Worm (Caenorhabditis elegans) whole organism, dauer: ENCODE results near the gene fars-2.
"Not testable (repeated sequence)": the region's sequence is repeated elsewhere in the genome, so short reads cannot be mapped to it uniquely, and the experiment has no call there.

Source experiments
- unc-62 ChIP-seq: sonication (generic microtip); optimal IDR thresholded peaks from 2 replicates; lab custom pipeline; 2017; ENCODE audit warnings: missing biosample characterization, missing genetic modification reagents, missing genetic modification characterization

fars-2 gene

DNA sequence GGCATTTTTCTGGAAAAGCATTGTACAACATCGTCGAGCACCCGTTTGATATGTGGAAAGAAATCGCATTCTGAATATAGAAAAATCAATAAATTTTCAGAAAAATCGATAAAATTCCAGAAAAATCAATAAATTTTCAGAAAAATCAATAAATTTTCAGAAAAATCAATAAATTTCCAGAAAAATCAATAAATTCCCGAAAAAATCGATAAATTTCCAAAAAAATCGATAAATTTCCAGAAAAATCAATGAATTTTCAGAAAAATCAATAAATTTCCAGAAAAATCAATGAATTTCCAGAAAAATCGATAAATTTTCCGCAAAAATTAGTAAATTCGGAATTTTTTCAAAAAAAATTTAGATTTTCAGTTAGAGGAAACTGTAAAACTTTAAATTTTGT is at the start of gene fars-2:
TSS of gene fars-2 (minus strand) at position 70 of the 400 bp plus-strand sequence.
- no peak for TF ChIP-seq unc-62 (GFP tag; lab: Kevin White, UChicago)

DNA sequence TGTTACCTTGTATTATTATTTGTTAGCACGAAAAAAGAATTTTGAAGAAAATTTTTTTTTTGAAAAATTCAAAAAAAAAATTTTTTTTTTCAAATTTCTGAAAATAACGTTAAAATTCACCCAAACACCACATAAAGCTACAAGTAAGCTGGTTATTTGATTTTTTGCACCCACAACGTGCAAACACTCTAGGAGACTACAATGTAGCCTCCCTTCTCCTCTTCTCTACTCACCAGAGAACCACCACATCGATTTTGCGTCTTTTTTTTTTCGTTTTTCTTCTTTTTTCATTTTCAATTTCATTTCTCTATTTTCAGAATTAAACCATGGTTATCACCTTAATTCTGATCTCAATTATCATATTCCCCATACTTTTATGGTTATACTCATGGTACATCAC is 47.9 kb upstream of the fars-2 start, which contains the start of gene abhd-3.1:
TSS of gene abhd-3.1 (plus strand) at position 318 of the 400 bp plus-strand sequence.
- TF ChIP-seq unc-62 (GFP tag; lab: Kevin White, UChicago), result no peak

ce11 chrV:19954491-19954890 is 47.3 kb upstream of the fars-2 start:
- no peak for TF ChIP-seq unc-62 (GFP tag; lab: Kevin White, UChicago)

DNA sequence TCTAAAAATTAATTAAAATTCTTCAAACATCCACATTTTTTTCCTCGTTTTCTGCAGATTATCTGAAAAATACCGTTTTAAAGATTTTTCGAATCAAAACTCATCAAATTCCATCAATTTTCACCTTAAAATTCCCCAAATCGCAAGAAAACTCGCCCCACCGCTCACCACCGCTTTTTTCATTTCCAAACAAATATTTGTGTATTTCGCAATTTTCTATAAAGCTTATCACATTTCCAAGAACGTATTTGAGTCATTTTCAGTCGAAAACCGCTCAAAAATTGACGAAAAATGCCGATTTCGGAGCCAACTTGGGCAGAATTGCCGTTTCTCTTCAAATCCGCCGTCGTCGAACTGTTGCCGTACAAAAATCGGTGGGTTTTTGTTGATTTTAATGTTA is 42.5 kb upstream of the fars-2 start, which contains the start of gene Y60A3A.8:
TSS of gene Y60A3A.8 (plus strand) at position 258 of the 400 bp plus-strand sequence.
- not testable (repeated sequence) for TF ChIP-seq unc-62 (GFP tag; lab: Kevin White, UChicago)

- TF ChIP-seq unc-62 (GFP tag; lab: Kevin White, UChicago), result not testable (repeated sequence)
Measured at ce11 chrV:19948993-19949392, 41.8 kb upstream of the fars-2 start, which contains the start of gene tmed-4. Gene tmed-4 (minus strand): TSS chrV:19949093.

- no peak for TF ChIP-seq unc-62 (GFP tag; lab: Kevin White, UChicago)
Measured at ce11 chrV:19946529-19946928, 39.3 kb upstream of the fars-2 start, which contains the start of gene dhs-24. Gene dhs-24 (minus strand): TSS chrV:19946629.

DNA sequence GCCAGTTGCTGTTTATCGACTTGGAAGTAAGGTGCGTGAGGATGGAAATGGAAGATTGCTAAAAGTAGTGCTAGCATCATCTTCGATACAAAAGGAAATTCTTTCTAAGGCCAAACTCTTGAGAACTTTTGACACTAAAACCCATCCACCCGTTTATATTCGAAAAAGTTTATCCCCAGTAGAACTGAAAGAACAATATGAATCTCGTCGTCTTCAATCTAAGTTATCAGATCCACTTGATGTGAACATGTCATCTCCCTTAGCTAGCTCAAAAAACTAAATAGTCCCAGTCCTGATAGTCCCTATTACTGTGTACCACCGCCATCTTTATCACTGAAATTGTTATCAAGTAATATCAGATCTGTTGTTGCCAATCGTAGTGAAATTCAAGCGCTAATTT is 29.7 kb upstream of the fars-2 start:
- TF ChIP-seq unc-62 (GFP tag; lab: Kevin White, UChicago), result no peak

- TF ChIP-seq unc-62 (GFP tag; lab: Kevin White, UChicago), result no peak
Measured at ce11 chrV:19934223-19934622, 27.0 kb upstream of the fars-2 start, which contains the start of gene algn-7. Gene algn-7 (minus strand): TSS chrV:19934323.

DNA sequence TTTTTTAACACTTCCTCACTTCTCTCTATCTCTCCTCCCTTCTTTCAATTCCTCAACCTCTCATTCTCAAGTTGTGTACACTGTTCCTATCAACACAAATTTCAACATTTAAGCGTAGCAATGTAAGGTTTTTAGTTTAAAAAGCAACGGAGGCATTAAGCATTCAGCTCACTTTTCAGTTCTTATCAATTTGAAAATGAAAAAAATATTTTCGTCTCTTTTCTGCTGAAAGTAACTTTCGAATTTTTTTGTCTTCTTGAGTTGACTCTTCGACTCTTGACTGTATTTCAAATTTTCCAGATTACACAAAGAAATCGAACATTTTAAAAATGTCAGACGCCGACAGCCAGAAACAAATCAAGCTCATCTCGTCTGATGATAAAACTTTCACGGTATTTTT is 16.7 kb upstream of the fars-2 start, which contains the start of gene skr-4:
TSS of gene skr-4 (plus strand) at position 301 of the 400 bp plus-strand sequence.
- no peak for TF ChIP-seq unc-62 (GFP tag; lab: Kevin White, UChicago)

DNA sequence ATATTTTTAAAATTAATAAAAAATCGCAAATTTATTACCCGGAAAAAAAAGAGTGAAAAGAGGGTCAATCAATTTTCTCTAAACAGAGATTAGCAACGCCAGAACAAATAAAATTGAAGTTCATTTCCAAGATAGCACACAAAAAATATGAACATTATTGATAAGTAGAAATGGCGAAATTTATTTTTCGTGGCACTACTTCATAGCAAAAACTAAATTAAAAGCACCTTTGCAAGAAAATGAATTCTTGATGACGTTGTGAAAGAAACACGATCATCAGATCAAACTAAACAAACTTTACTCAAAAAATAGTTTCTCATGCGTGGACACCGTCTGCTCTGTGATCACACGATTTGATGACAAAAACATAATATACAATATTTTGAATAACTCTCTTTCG is 15.4 kb upstream of the fars-2 start, which contains the start of gene Y60A3A.16:
TSS of gene Y60A3A.16 (minus strand) at position 101 of the 400 bp plus-strand sequence.
- TF ChIP-seq unc-62 (GFP tag; lab: Kevin White, UChicago), result no peak

ce11 chrV:19915973-19916605 is 8.9 kb upstream of the fars-2 start, which contains the start of the genes chk-2 and Y60A3A.19:
Gene chk-2 (minus strand): TSS chrV:19916023.
Gene Y60A3A.19 (plus strand): TSS chrV:19916555.
- no peak for TF ChIP-seq unc-62 (GFP tag; lab: Kevin White, UChicago)

DNA sequence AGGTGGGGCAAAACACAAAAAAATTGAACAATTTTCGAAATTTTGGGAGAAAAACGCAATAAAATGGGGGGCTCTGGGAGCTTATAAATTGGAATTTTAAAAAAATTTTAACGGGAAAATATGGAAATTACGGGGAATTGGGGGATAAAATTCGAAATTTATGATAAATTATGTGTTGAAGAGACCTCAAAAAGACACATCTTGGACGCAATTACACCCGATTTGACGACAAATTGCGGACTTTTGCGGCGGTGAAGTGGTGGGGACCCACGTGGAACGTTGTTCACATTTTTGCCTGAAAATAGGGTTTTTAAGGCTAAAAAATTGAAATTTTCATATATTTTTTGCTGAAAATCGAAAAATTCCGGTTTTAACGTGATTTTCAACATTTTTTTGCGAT is 1.6 kb upstream of the fars-2 start:
- TF ChIP-seq unc-62 (GFP tag; lab: Kevin White, UChicago), result no peak

DNA sequence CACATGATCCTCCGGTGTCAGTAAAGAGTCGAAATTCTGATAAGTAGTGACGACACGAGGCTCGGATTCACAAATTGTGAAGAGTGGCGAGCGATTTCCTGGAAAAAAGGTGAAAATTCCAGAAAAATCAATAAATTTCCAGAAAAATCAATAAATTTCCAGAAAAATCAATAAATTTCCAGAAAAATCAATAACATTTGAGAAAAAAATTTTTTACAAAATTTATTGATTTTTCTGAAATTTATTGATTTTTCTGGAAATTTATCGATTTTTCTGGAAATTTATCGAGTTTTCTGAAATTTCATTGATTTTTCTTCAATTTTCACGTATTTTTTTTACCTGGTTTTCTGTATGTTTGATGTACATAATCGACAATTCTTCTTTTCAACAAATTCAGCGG is 1.2 kb downstream of the fars-2 start:
- TF ChIP-seq unc-62 (GFP tag; lab: Kevin White, UChicago), result no peak

DNA sequence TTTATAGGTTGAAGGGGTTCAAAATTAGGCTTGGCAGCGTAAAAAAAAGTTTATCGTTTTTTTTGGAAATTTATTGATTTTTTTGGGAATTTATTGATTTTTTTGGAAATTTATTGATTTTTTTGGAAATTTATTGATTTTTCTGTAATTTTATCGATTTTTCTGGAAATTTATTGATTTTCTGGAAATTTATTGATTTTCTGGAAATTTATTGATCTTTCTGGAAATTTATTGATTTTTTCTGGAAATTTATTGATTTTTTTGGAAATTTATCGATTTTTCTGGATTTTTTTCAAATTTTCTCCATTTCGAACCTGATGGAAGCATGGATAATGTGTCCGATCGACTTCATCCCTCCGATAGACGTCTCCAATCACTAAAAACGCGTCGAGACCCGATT is 2.4 kb downstream of the fars-2 start:
- TF ChIP-seq unc-62 (GFP tag; lab: Kevin White, UChicago), result no peak

DNA sequence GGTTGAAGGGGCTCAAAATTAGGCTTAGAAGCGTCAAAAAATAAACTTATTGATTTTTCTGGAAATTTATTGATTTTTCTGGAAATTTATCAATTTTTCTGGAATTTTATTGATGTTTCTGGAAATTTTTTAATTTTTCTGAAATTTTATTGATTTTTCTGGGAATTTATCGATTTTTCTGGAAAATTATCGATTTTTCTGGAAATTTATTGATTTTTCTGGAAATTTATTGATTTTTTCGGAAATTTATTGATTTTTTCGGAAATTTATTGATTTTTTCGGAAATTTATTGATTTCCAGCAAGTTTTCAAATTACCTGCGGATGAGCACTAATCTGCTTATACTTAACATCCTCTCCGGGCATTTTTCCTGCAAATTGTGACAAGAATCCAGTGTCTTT is 5.4 kb downstream of the fars-2 start:
- TF ChIP-seq unc-62 (GFP tag; lab: Kevin White, UChicago), result no peak

- TF ChIP-seq unc-62 (GFP tag; lab: Kevin White, UChicago), result no peak
Measured at ce11 chrV:19899167-19899566, 8.1 kb downstream of the fars-2 start, which contains the start of gene Y116F11B.14. Gene Y116F11B.14 (plus strand): TSS chrV:19899467.

DNA sequence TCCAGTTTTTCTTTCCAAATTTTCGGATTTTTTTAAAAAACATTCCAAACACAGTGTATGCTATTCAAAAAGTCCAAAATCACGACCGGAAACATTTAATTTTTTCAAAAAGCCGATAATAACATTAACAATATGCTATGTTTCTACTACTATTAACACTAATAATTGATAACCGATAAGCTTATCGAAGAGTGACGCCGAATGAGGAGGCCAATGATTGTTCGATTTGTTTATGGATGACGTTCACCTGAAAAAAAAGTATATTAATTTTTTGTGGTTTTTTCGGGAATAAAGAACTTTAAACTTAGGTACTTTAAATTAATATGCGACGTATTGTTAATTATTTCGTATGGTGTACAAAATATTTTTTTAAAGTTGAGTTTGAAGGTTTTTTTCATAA is 9.3 kb downstream of the fars-2 start:
- TF ChIP-seq unc-62 (GFP tag; lab: Kevin White, UChicago), result no peak
